Fruit fly (Drosophila melanogaster) whole organism, embryonic: Measurements from ENCODE around the gene Dbp21E2.
A peak's percentile ranks its signal among the peaks of the same experiment; 100 is the strongest.

Experiments used
- Antp ChIP-seq: fragments of 200-800 bp; sonication (Bioruptor generic); optimal IDR thresholded peaks from 3 replicates; lab custom pipeline; 2016; ENCODE audit warnings: missing biosample characterization, missing genetic modification characterization
- Atf-2 ChIP-seq: fragments of 200-800 bp; sonication (Bioruptor generic); optimal IDR thresholded peaks from 2 replicates; lab custom pipeline; 2016; ENCODE audit warnings: missing biosample characterization, missing genetic modification characterization
- BEAF-32 ChIP-seq: fragments of 200-800 bp; sonication (Bioruptor generic); optimal IDR thresholded peaks from 3 replicates; lab custom pipeline; 2017; ENCODE audit warnings: missing biosample characterization, missing genetic modification characterization, mild to moderate bottlenecking, moderate library complexity, missing genetic modification reagents
- CG11504 ChIP-seq: fragments of 200-800 bp; sonication (Bioruptor generic); optimal IDR thresholded peaks from 3 replicates; lab custom pipeline; 2019; ENCODE audit warnings: missing biosample characterization, mild to moderate bottlenecking, missing genetic modification characterization, moderate library complexity
- CG12104 ChIP-seq: fragments of 200-800 bp; sonication (Bioruptor generic); optimal IDR thresholded peaks from 3 replicates; lab custom pipeline; 2016; ENCODE audit warnings: missing biosample characterization, missing genetic modification characterization
- CG12236 ChIP-seq: fragments of 200-800 bp; sonication (Bioruptor generic); optimal IDR thresholded peaks from 2 replicates; lab custom pipeline; 2016; ENCODE audit warnings: missing biosample characterization, missing genetic modification characterization
- CG12391 ChIP-seq: fragments of 200-800 bp; sonication (Bioruptor generic); optimal IDR thresholded peaks from 3 replicates; lab custom pipeline; 2018; ENCODE audit warnings: missing biosample characterization, mild to moderate bottlenecking, missing genetic modification characterization, moderate library complexity
- CG12769 ChIP-seq: fragments of 200-800 bp; sonication (Bioruptor generic); optimal IDR thresholded peaks from 2 replicates; lab custom pipeline; 2019; ENCODE audit warnings: missing biosample characterization, mild to moderate bottlenecking, missing genetic modification characterization, moderate library complexity
- CG15269 ChIP-seq: fragments of 200-800 bp; sonication (Bioruptor generic); optimal IDR thresholded peaks from 2 replicates; lab custom pipeline; 2018; ENCODE audit warnings: missing biosample characterization, mild to moderate bottlenecking, missing genetic modification characterization, moderate library complexity
- CG18599 ChIP-seq: fragments of 200-800 bp; sonication (Bioruptor generic); optimal IDR thresholded peaks from 3 replicates; lab custom pipeline; 2017; ENCODE audit warnings: missing biosample characterization, missing genetic modification characterization, mild to moderate bottlenecking, moderate library complexity, missing genetic modification reagents
- CG2116 ChIP-seq: fragments of 200-800 bp; sonication (Bioruptor generic); optimal IDR thresholded peaks from 3 replicates; lab custom pipeline; 2018; ENCODE audit warnings: missing biosample characterization, mild to moderate bottlenecking, missing genetic modification characterization
- CG3838 ChIP-seq: fragments of 200-800 bp; sonication (Bioruptor generic); optimal IDR thresholded peaks from 3 replicates; lab custom pipeline; 2016; ENCODE audit warnings: missing biosample characterization, missing genetic modification characterization
- CG4820 ChIP-seq: fragments of 200-800 bp; sonication (Bioruptor generic); optimal IDR thresholded peaks from 3 replicates; lab custom pipeline; 2016; ENCODE audit warnings: missing biosample characterization, missing genetic modification characterization
- CG7786 ChIP-seq: fragments of 200-800 bp; sonication (Bioruptor generic); optimal IDR thresholded peaks from 2 replicates; lab custom pipeline; 2016; ENCODE audit warnings: missing biosample characterization, missing genetic modification characterization
- CG9437 ChIP-seq: fragments of 200-800 bp; sonication (Bioruptor generic); optimal IDR thresholded peaks from 2 replicates; lab custom pipeline; 2018; ENCODE audit warnings: missing biosample characterization, mild to moderate bottlenecking, missing genetic modification characterization
- CG9932 ChIP-seq: fragments of 200-800 bp; sonication (Bioruptor generic); IDR thresholded peaks from 2 replicates; pipeline ENCODE4 v1.3.6; 2022; ENCODE audit warnings: missing biosample characterization, missing genetic modification characterization
- CkIIα-i1 ChIP-seq: fragments of 200-800 bp; sonication (Bioruptor generic); IDR thresholded peaks from 2 replicates; pipeline ENCODE4 v1.3.6; 2022; ENCODE audit warnings: missing biosample characterization, missing genetic modification characterization
- D19B ChIP-seq: fragments of 200-800 bp; sonication (Bioruptor generic); optimal IDR thresholded peaks from 2 replicates; lab custom pipeline; 2017; ENCODE audit warnings: missing biosample characterization, mild to moderate bottlenecking, missing genetic modification characterization
- Dad ChIP-seq: fragments of 200-800 bp; sonication (Bioruptor generic); optimal IDR thresholded peaks from 3 replicates; lab custom pipeline; 2016; ENCODE audit warnings: missing biosample characterization, missing genetic modification characterization
- Drgx ChIP-seq: fragments of 200-800 bp; sonication (Bioruptor generic); IDR thresholded peaks from 2 replicates; pipeline ENCODE4 v1.3.6; 2022; ENCODE audit warnings: missing biosample characterization, missing genetic modification characterization
- ERR ChIP-seq: fragments of 200-800 bp; sonication (Bioruptor generic); optimal IDR thresholded peaks from 2 replicates; lab custom pipeline; 2016; ENCODE audit warnings: missing biosample characterization, missing genetic modification characterization
- HmgZ ChIP-seq: fragments of 200-800 bp; sonication (Bioruptor generic); optimal IDR thresholded peaks from 2 replicates; lab custom pipeline; 2018; ENCODE audit warnings: missing biosample characterization, mild to moderate bottlenecking, missing genetic modification characterization
- Hr78 ChIP-seq, 2 experiments: fragments of 200-800 bp in 1 of 2; fragments of >200 bp in 1 of 2; sonication (Bioruptor generic) in 1 of 2; optimal IDR thresholded peaks; 2 replicates each; lab custom pipeline; 2017 to 2019; ENCODE audit warnings: missing biosample characterization in 2 of 2, missing genetic modification characterization in 2 of 2, mild to moderate bottlenecking in 1 of 2, moderate library complexity in 1 of 2
- Kr ChIP-seq: fragments of 200-800 bp; sonication (Bioruptor generic); optimal IDR thresholded peaks from 2 replicates; lab custom pipeline; 2017; ENCODE audit warnings: missing biosample characterization, mild to moderate bottlenecking, missing genetic modification characterization
- Med ChIP-seq: fragments of 200-800 bp; sonication (Bioruptor generic); peaks from one replicate; lab custom pipeline; 2016; ENCODE audit warnings: missing biosample characterization, missing genetic modification characterization, mild to moderate bottlenecking, inconsistent platforms, moderate library complexity
- Pdp1 ChIP-seq, 2 experiments: fragments of 200-800 bp; sonication (Bioruptor generic); optimal IDR thresholded peaks; 3 replicates each; lab custom pipeline; 2016; ENCODE audit warnings: missing biosample characterization in 2 of 2, missing genetic modification characterization in 2 of 2, mild to moderate bottlenecking in 1 of 2, moderate library complexity in 1 of 2
- Side ChIP-seq: fragments of 200-800 bp; sonication (Bioruptor generic); optimal IDR thresholded peaks from 2 replicates; lab custom pipeline; 2016; ENCODE audit warnings: missing biosample characterization, missing genetic modification characterization
- bowl ChIP-seq: fragments of 200-800 bp; sonication (Bioruptor generic); IDR thresholded peaks from 2 replicates; pipeline ENCODE4 v1.3.6; 2022; ENCODE audit warnings: missing biosample characterization, missing genetic modification characterization
- exex ChIP-seq: fragments of 200-800 bp; sonication (Bioruptor generic); optimal IDR thresholded peaks from 4 replicates; lab custom pipeline; 2018; ENCODE audit warnings: missing biosample characterization, mild to moderate bottlenecking, missing genetic modification characterization, moderate library complexity
- fd102C ChIP-seq: fragments of 200-800 bp; sonication (Bioruptor generic); optimal IDR thresholded peaks from 2 replicates; lab custom pipeline; 2018; ENCODE audit warnings: missing biosample characterization, mild to moderate bottlenecking, missing genetic modification characterization, moderate library complexity
- grn ChIP-seq: fragments of 200-800 bp; sonication (Bioruptor generic); optimal IDR thresholded peaks from 3 replicates; lab custom pipeline; 2017; ENCODE audit warnings: missing biosample characterization, missing genetic modification characterization
- maf-S ChIP-seq: fragments of 200-800 bp; sonication (Bioruptor generic); optimal IDR thresholded peaks from 2 replicates; lab custom pipeline; 2016; ENCODE audit warnings: missing biosample characterization, missing genetic modification characterization
- mam ChIP-seq: fragments of 200-800 bp; sonication (Bioruptor generic); optimal IDR thresholded peaks from 3 replicates; lab custom pipeline; 2016; ENCODE audit warnings: missing biosample characterization, missing genetic modification characterization
- mirr ChIP-seq: fragments of 200-800 bp; sonication (Bioruptor generic); optimal IDR thresholded peaks from 3 replicates; lab custom pipeline; 2018; ENCODE audit warnings: missing biosample characterization, mild to moderate bottlenecking, missing genetic modification characterization
- nom ChIP-seq: fragments of 200-800 bp; sonication (Bioruptor generic); optimal IDR thresholded peaks from 2 replicates; lab custom pipeline; 2017; ENCODE audit warnings: missing biosample characterization, missing genetic modification characterization, mild to moderate bottlenecking, moderate library complexity, missing genetic modification reagents
- onecut ChIP-seq: fragments of 200-800 bp; sonication (Bioruptor generic); IDR thresholded peaks from 2 replicates; pipeline ENCODE4 v1.3.6; 2022; ENCODE audit warnings: missing biosample characterization, missing genetic modification characterization
- ro ChIP-seq: fragments of 200-800 bp; sonication (Bioruptor generic); IDR thresholded peaks from 2 replicates; pipeline ENCODE4 v1.3.6; 2022; ENCODE audit warnings: missing biosample characterization, missing genetic modification characterization
- sc ChIP-seq, 3 experiments: fragments of >200 bp in 2 of 3; fragments of 200-800 bp in 1 of 3; sonication (Bioruptor generic) in 1 of 3; optimal IDR thresholded peaks; 2 replicates in 2 of 3; 3 replicates in 1 of 3; lab custom pipeline; 2017; ENCODE audit warnings: mild to moderate bottlenecking in 1 of 3, missing biosample characterization in 1 of 3, missing genetic modification characterization in 1 of 3, missing genetic modification reagents in 1 of 3
- sens ChIP-seq: fragments of 200-800 bp; sonication (Bioruptor generic); peaks from one replicate; lab custom pipeline; 2016; ENCODE audit warnings: missing biosample characterization, missing genetic modification characterization
- sim ChIP-seq: fragments of 200-800 bp; sonication (Bioruptor generic); IDR thresholded peaks from 2 replicates; pipeline ENCODE4 v1.3.6; 2022; ENCODE audit warnings: missing biosample characterization, missing genetic modification characterization
- sima ChIP-seq: fragments of 200-800 bp; sonication (Bioruptor generic); optimal IDR thresholded peaks from 2 replicates; lab custom pipeline; 2016; ENCODE audit warnings: missing biosample characterization, missing genetic modification characterization
- so ChIP-seq: fragments of 200-800 bp; sonication (Bioruptor generic); IDR thresholded peaks from 3 replicates; pipeline ENCODE4 v1.3.6; 2022; ENCODE audit warnings: missing biosample characterization, missing genetic modification characterization
- ssp ChIP-seq: fragments of 200-800 bp; sonication (Bioruptor generic); IDR thresholded peaks from 2 replicates; pipeline ENCODE4 v1.3.6; 2022; ENCODE audit warnings: missing biosample characterization, missing genetic modification characterization
- sug ChIP-seq: fragments of 200-800 bp; optimal IDR thresholded peaks from 2 replicates; lab custom pipeline; 2019; ENCODE audit warnings: missing biosample characterization, mild to moderate bottlenecking, missing genetic modification characterization, moderate library complexity
- vvl ChIP-seq: fragments of 200-800 bp; sonication (Bioruptor generic); IDR thresholded peaks from 2 replicates; pipeline ENCODE4 v1.3.6; 2022; ENCODE audit warnings: missing biosample characterization, missing genetic modification characterization
- wor ChIP-seq: fragments of 200-800 bp; sonication (Bioruptor generic); IDR thresholded peaks from 2 replicates; pipeline ENCODE4 v1.3.6; 2022; ENCODE audit warnings: missing biosample characterization, missing genetic modification characterization

The Dbp21E2 gene

dm6 chr2L:837989-838388 lies 26.6 kb downstream of the Dbp21E2 start (continued):
- TF ChIP-seq Atf-2 (peak; percentile 54), ssp (GFP tag; lab: Robert Waterston, UW) (no peak), sim (no peak), onecut (GFP tag; lab: Robert Waterston, UW) (no peak), mam (peak; percentile 32), Pdp1 (GFP tag; optimal IDR thresholded peaks at IDR 0.05; lab: Kevin White, UChicago) (peak in 1 of 2 experiments; percentile 26), CG12104 (no peak), wor (no peak), mirr (GFP tag; lab: Kevin White, UChicago) (no peak), CG12769 (tag; lab: Kevin White, UChicago) (peak; percentile 64), CG12391 (peak; percentile 53), CG2116 (GFP tag; lab: Kevin White, UChicago) (no peak), sens (peak; percentile 89), Drgx (GFP tag; lab: Robert Waterston, UW) (peak; percentile 89), CG9932 (GFP tag; lab: Robert Waterston, UW) (peak; percentile 48), Antp (GFP tag; lab: Kevin White, UChicago) (peak; percentile 36), CG15269 (tag; lab: Kevin White, UChicago) (peak; percentile 53)

DNA sequence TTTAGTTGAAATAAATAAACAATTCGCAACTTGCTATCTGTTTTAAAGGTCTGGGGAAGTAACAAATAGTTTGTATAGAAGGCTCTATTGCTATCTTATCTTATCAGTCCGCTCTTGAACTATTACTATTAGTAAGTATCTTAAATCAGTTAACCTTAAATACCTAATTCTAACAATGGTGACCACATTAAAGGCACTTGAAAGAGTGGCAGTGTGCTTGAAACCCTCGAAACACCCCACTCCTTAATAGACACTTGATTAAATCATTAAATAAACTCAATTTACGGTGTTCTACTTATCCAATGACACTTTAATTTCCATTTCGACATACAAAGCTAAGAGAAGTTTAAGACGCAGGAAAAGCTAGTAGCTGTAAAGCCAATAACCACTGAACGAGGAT lies 27.4 kb downstream of the Dbp21E2 start:
- TF ChIP-seq CG12236 (GFP tag; lab: Kevin White, UChicago) (no peak), Side (GFP tag; lab: Kevin White, UChicago) (no peak), ro (GFP tag; lab: Robert Waterston, UW) (no peak), so (GFP tag; lab: Robert Waterston, UW) (no peak), mirr (GFP tag; lab: Kevin White, UChicago) (peak; percentile 62), Med (peak; percentile 3), vvl (GFP tag; lab: Robert Waterston, UW) (no peak), sc (optimal IDR thresholded peaks at IDR 0.05; lab: Kevin White, UChicago) (no peak), sc (GFP tag; optimal IDR thresholded peaks at IDR 0.05; lab: Kevin White, UChicago) (no peak), sug (tag; lab: Kevin White, UChicago) (peak; percentile 29), maf-S (GFP tag; lab: Kevin White, UChicago) (no peak), CG18599 (GFP tag; lab: Kevin White, UChicago) (peak; percentile 3), CG11504 (no peak), CG3838 (no peak), CG12769 (tag; lab: Kevin White, UChicago) (no peak), CG15269 (tag; lab: Kevin White, UChicago) (no peak), exex (peak; percentile 97), CG4820 (GFP tag; lab: Kevin White, UChicago) (no peak), D19B (GFP tag; lab: Kevin White, UChicago) (no peak), grn (GFP tag; lab: Kevin White, UChicago) (peak; percentile 22), ERR (GFP tag; lab: Kevin White, UChicago) (no peak), sima (no peak), Dad (GFP tag; lab: Kevin White, UChicago) (no peak), CG9437 (GFP tag; lab: Kevin White, UChicago) (no peak), nom (GFP tag; lab: Kevin White, UChicago) (no peak)

DNA sequence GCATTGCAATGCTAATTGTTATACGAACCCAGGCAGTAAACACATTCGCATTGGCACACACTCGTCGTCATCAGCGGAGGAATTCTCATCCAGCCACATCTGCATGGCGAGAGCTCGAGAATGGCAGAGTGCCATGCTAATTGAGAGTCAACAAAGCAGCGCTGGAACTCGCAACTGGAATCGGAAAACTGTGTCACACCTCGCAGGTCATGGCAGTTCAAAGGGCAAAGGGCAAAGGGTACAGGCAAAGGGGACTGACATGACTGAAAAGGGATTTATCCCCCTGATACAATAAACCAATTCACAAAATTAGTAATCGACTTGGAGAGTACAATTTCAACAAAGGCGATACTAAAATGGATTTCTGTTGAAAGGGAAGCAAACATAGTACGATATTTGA lies 28.6 kb downstream of the Dbp21E2 start:
- TF ChIP-seq CG7786 (GFP tag; lab: Kevin White, UChicago) (no peak), bowl (no peak), HmgZ (tag; lab: Kevin White, UChicago) (no peak), Kr (no peak), BEAF-32 (GFP tag; lab: Kevin White, UChicago) (no peak), Hr78 (GFP tag; optimal IDR thresholded peaks at IDR 0.05; lab: Kevin White, UChicago) (peak in 1 of 2 experiments; percentile 84), CkIIα-i1 (GFP tag; lab: Robert Waterston, UW) (no peak), fd102C (GFP tag; lab: Kevin White, UChicago) (no peak)
